Worm (Caenorhabditis elegans) whole organism, young adult: ENCODE results near the gene C14B1.12.
A peak's percentile ranks its signal among the peaks of the same experiment; 100 is the strongest.

Experiments
- B0336.3 ChIP-seq: fragments of 200-800 bp; sonication (Bioruptor generic); IDR thresholded peaks from 2 replicates; pipeline ENCODE4 v1.3.6; 2022; ENCODE audit warnings: missing genetic modification characterization, missing compliant biosample characterization
- D2030.7 ChIP-seq: fragments of 200-800 bp; sonication (Bioruptor generic); IDR thresholded peaks from 2 replicates; pipeline ENCODE4 v1.3.6; 2022; ENCODE audit warnings: missing genetic modification reagents, missing genetic modification characterization, missing compliant biosample characterization
- F10E7.11 ChIP-seq: sonication (generic microtip); optimal IDR thresholded peaks from 2 replicates; lab custom pipeline; 2017; ENCODE audit warnings: mild to moderate bottlenecking, missing genetic modification characterization, moderate library complexity, missing compliant biosample characterization
- F49E8.2 ChIP-seq: sonication (generic microtip); optimal IDR thresholded peaks from 3 replicates; lab custom pipeline; 2017; ENCODE audit warnings: missing genetic modification characterization, mild to moderate bottlenecking, missing compliant biosample characterization, antibody characterized with exemption, moderate library complexity; ENCODE audit not compliant: insufficient read depth
- F52B5.7 ChIP-seq: sonication (generic microtip); optimal IDR thresholded peaks from 2 replicates; lab custom pipeline; 2016; ENCODE audit warnings: mild to moderate bottlenecking, missing genetic modification characterization, missing compliant biosample characterization
- F57C9.4 ChIP-seq: sonication (generic microtip); optimal IDR thresholded peaks from 2 replicates; lab custom pipeline; 2017; ENCODE audit warnings: mild to moderate bottlenecking, missing genetic modification characterization, missing compliant biosample characterization
- K11D2.4 ChIP-seq: fragments of 200-800 bp; sonication (Bioruptor generic); IDR thresholded peaks from 2 replicates; pipeline ENCODE4 v1.3.6; 2022; ENCODE audit warnings: missing genetic modification reagents, missing genetic modification characterization, missing compliant biosample characterization
- T26A5.8 ChIP-seq: sonication (generic microtip); optimal IDR thresholded peaks from 2 replicates; lab custom pipeline; 2016; ENCODE audit warnings: missing genetic modification characterization, missing compliant biosample characterization
- Y53G8AR.9 ChIP-seq: fragments of 200-800 bp; sonication (Bioruptor generic); conservative IDR thresholded peaks from 2 replicates; pipeline ENCODE4 v1.3.6; 2022; ENCODE audit warnings: missing genetic modification reagents, missing genetic modification characterization, missing compliant biosample characterization
- Y67H2A.10 ChIP-seq: fragments of 200-800 bp; sonication (Bioruptor generic); conservative IDR thresholded peaks from 2 replicates; pipeline ENCODE4 v1.3.6; 2022; ENCODE audit warnings: missing genetic modification reagents, missing genetic modification characterization, missing compliant biosample characterization
- Y79H2A.3 ChIP-seq: fragments of 200-800 bp; sonication (Bioruptor generic); conservative IDR thresholded peaks from 2 replicates; pipeline ENCODE4 v1.3.6; 2022; ENCODE audit warnings: missing genetic modification reagents, missing genetic modification characterization, missing compliant biosample characterization
- akir-1 ChIP-seq: fragments of 200-800 bp; sonication (Bioruptor generic); optimal IDR thresholded peaks from 2 replicates; lab custom pipeline; 2018; ENCODE audit warnings: mild to moderate bottlenecking, missing genetic modification characterization, moderate library complexity, missing compliant biosample characterization
- ama-1 ChIP-seq, 3 experiments: fragments of 150-350 bp in 1 of 3; sonication (generic microtip) in 2 of 3; optimal IDR thresholded peaks; 2 replicates each; lab custom pipeline; 2014 to 2018; ENCODE audit warnings: missing biosample characterization in 2 of 3, missing genetic modification characterization in 2 of 3, missing genetic modification reagents in 2 of 3
- aptf-3 ChIP-seq: fragments of 200-800 bp; sonication (Bioruptor generic); IDR thresholded peaks from 2 replicates; pipeline ENCODE4 v1.3.6; 2022; ENCODE audit warnings: missing genetic modification characterization, missing compliant biosample characterization
- atf-7 ChIP-seq: sonication (generic microtip); optimal IDR thresholded peaks from 2 replicates; lab custom pipeline; 2017; ENCODE audit warnings: mild to moderate bottlenecking, missing genetic modification characterization, missing compliant biosample characterization
- athp-1 ChIP-seq: sonication (generic microtip); optimal IDR thresholded peaks from 2 replicates; lab custom pipeline; 2017; ENCODE audit warnings: mild to moderate bottlenecking, missing genetic modification characterization, missing compliant biosample characterization
- attf-3 ChIP-seq: fragments of 200-800 bp; sonication (Bioruptor generic); conservative IDR thresholded peaks from 2 replicates; pipeline ENCODE4 v1.3.6; 2022; ENCODE audit warnings: missing genetic modification reagents, missing genetic modification characterization, missing compliant biosample characterization
- bed-1 ChIP-seq: fragments of 200-800 bp; sonication (Bioruptor generic); IDR thresholded peaks from 2 replicates; pipeline ENCODE4 v1.3.6; 2022; ENCODE audit warnings: missing genetic modification reagents, missing genetic modification characterization, missing compliant biosample characterization
- bed-2 ChIP-seq: fragments of 200-800 bp; sonication (Bioruptor generic); IDR thresholded peaks from 2 replicates; pipeline ENCODE4 v1.3.6; 2022; ENCODE audit warnings: missing genetic modification reagents, missing genetic modification characterization, missing compliant biosample characterization
- cebp-1 ChIP-seq, 2 experiments: fragments of 200-800 bp in 1 of 2; sonication (Bioruptor generic) in 1 of 2; sonication (generic microtip) in 1 of 2; IDR thresholded peaks in 1 of 2; optimal IDR thresholded peaks in 1 of 2; 2 replicates each; pipeline versions ENCODE4 v1.3.6 to Lab custom; 2017 to 2022; ENCODE audit warnings: missing compliant biosample characterization in 2 of 2, missing genetic modification characterization in 2 of 2, mild to moderate bottlenecking in 1 of 2, missing genetic modification reagents in 1 of 2, moderate library complexity in 1 of 2
- cebp-2 ChIP-seq: fragments of 200-800 bp; sonication (Bioruptor generic); IDR thresholded peaks from 2 replicates; pipeline ENCODE4 v1.3.6; 2022; ENCODE audit warnings: missing genetic modification characterization, missing compliant biosample characterization
- ceh-100 ChIP-seq: fragments of 200-800 bp; sonication (Bioruptor generic); IDR thresholded peaks from 2 replicates; pipeline ENCODE4 v1.3.6; 2022; ENCODE audit warnings: missing genetic modification reagents, missing genetic modification characterization, missing compliant biosample characterization
- ceh-58 ChIP-seq: fragments of 200-800 bp; sonication (Bioruptor generic); IDR thresholded peaks from 2 replicates; pipeline ENCODE4 v1.3.6; 2022; ENCODE audit warnings: missing genetic modification characterization, missing compliant biosample characterization
- ceh-79 ChIP-seq: sonication (generic microtip); optimal IDR thresholded peaks from 2 replicates; lab custom pipeline; 2017; ENCODE audit warnings: mild to moderate bottlenecking, missing genetic modification characterization, missing compliant biosample characterization
- die-1 ChIP-seq: sonication (generic microtip); optimal IDR thresholded peaks from 2 replicates; lab custom pipeline; 2016; ENCODE audit warnings: missing genotype, mild to moderate bottlenecking, missing genetic modification characterization, missing compliant biosample characterization
- dpl-1 ChIP-seq: fragments of 150-350 bp; optimal IDR thresholded peaks from 2 replicates; lab custom pipeline; 2014; ENCODE audit warnings: missing biosample characterization, missing genetic modification reagents, missing genetic modification characterization
- egl-18 ChIP-seq: fragments of 200-800 bp; sonication (Bioruptor generic); IDR thresholded peaks from 2 replicates; pipeline ENCODE4 v1.3.6; 2022; ENCODE audit warnings: missing genetic modification reagents, missing genetic modification characterization, missing compliant biosample characterization
- ekl-4 ChIP-seq: fragments of 200-800 bp; sonication (Bioruptor generic); IDR thresholded peaks from 2 replicates; pipeline ENCODE4 v1.3.6; 2022; ENCODE audit warnings: missing genetic modification reagents, missing genetic modification characterization, missing compliant biosample characterization
- fkh-3 ChIP-seq: sonication (generic microtip); optimal IDR thresholded peaks from 2 replicates; lab custom pipeline; 2016; ENCODE audit warnings: mild to moderate bottlenecking, missing genetic modification characterization, missing compliant biosample characterization
- hmg-1.2 ChIP-seq: fragments of 200-800 bp; sonication (Bioruptor generic); IDR thresholded peaks from 2 replicates; pipeline ENCODE4 v1.3.6; 2022; ENCODE audit warnings: missing genetic modification reagents, missing genetic modification characterization, missing compliant biosample characterization
- hrde-1 ChIP-seq: sonication (generic microtip); optimal IDR thresholded peaks from 2 replicates; lab custom pipeline; 2016; ENCODE audit warnings: missing genetic modification characterization, mild to moderate bottlenecking, missing compliant biosample characterization, moderate library complexity, missing genotype, missing genetic modification reagents, borderline replicate concordance
- lin-26 ChIP-seq: fragments of 200-800 bp; sonication (Bioruptor generic); IDR thresholded peaks from 2 replicates; pipeline ENCODE4 v1.3.6; 2022; ENCODE audit warnings: missing genetic modification reagents, missing genetic modification characterization, missing compliant biosample characterization
- lin-35 ChIP-seq, 3 experiments: fragments of 150-350 bp in 2 of 3; sonication (generic microtip) in 1 of 3; optimal IDR thresholded peaks; 2 replicates each; lab custom pipeline; 2014 to 2018; ENCODE audit warnings: missing biosample characterization in 3 of 3, missing genetic modification characterization in 3 of 3, missing genetic modification reagents in 3 of 3
- mes-4 ChIP-seq: sonication (generic microtip); optimal IDR thresholded peaks from 2 replicates; lab custom pipeline; 2016; ENCODE audit warnings: missing genotype, missing genetic modification characterization, missing compliant biosample characterization
- mxl-1 ChIP-seq: sonication (generic microtip); optimal IDR thresholded peaks from 2 replicates; lab custom pipeline; 2016; ENCODE audit warnings: missing genetic modification characterization, missing compliant biosample characterization
- nfya-1 ChIP-seq: sonication (generic microtip); optimal IDR thresholded peaks from 2 replicates; lab custom pipeline; 2017; ENCODE audit warnings: antibody characterized with exemption, missing compliant biosample characterization, missing genetic modification characterization, borderline replicate concordance; ENCODE audit not compliant: insufficient read depth
- nhr-120 ChIP-seq: fragments of 200-800 bp; sonication (Bioruptor generic); IDR thresholded peaks from 2 replicates; pipeline ENCODE4 v1.3.6; 2022; ENCODE audit warnings: missing genetic modification characterization, missing compliant biosample characterization
- rcor-1 ChIP-seq: fragments of 200-800 bp; sonication (Bioruptor generic); IDR thresholded peaks from 2 replicates; pipeline ENCODE4 v1.3.6; 2022; ENCODE audit warnings: missing genetic modification reagents, missing genetic modification characterization, missing compliant biosample characterization
- rpc-1 ChIP-seq, 2 experiments: fragments of 150-350 bp in 1 of 2; sonication (generic microtip) in 1 of 2; optimal IDR thresholded peaks; 2 replicates each; lab custom pipeline; 2014 to 2018; ENCODE audit warnings: missing biosample characterization in 1 of 2, missing genetic modification characterization in 1 of 2, missing genetic modification reagents in 1 of 2, missing genotype in 1 of 2
- sea-2 ChIP-seq: fragments of 200-800 bp; sonication (Bioruptor generic); IDR thresholded peaks from 2 replicates; pipeline ENCODE4 v1.3.6; 2022; ENCODE audit warnings: missing genetic modification characterization, missing compliant biosample characterization
- snpc-1.3 ChIP-seq: sonication (generic microtip); optimal IDR thresholded peaks from 2 replicates; lab custom pipeline; 2017; ENCODE audit warnings: missing genetic modification characterization, mild to moderate bottlenecking, missing compliant biosample characterization, antibody characterized with exemption, moderate library complexity, missing genotype, missing genetic modification reagents; ENCODE audit not compliant: insufficient read depth
- tbx-9 ChIP-seq: sonication (generic microtip); optimal IDR thresholded peaks from 2 replicates; lab custom pipeline; 2016; ENCODE audit warnings: borderline replicate concordance, missing genetic modification characterization, inconsistent platforms, missing compliant biosample characterization
- tlf-1 ChIP-seq: fragments of 200-800 bp; sonication (Bioruptor generic); optimal IDR thresholded peaks from 2 replicates; lab custom pipeline; 2018; ENCODE audit warnings: mild to moderate bottlenecking, missing genetic modification characterization, missing compliant biosample characterization
- zfh-2 ChIP-seq: fragments of 200-800 bp; sonication (Bioruptor generic); conservative IDR thresholded peaks from 2 replicates; pipeline ENCODE4 v1.3.6; 2022; ENCODE audit warnings: missing genetic modification reagents, missing genetic modification characterization, missing compliant biosample characterization
- zim-3 ChIP-seq: sonication (generic microtip); optimal IDR thresholded peaks from 2 replicates; lab custom pipeline; 2017; ENCODE audit warnings: mild to moderate bottlenecking, missing genetic modification characterization, moderate library complexity, missing compliant biosample characterization
- ztf-22 ChIP-seq: fragments of 200-800 bp; sonication (Bioruptor generic); optimal IDR thresholded peaks from 2 replicates; lab custom pipeline; 2018; ENCODE audit warnings: mild to moderate bottlenecking, missing genetic modification characterization, moderate library complexity, missing compliant biosample characterization
- ztf-28 ChIP-seq: fragments of 200-800 bp; sonication (Bioruptor generic); IDR thresholded peaks from 2 replicates; pipeline ENCODE4 v1.3.6; 2022; ENCODE audit warnings: missing genetic modification reagents, missing genetic modification characterization, missing compliant biosample characterization
- ztf-6 ChIP-seq: fragments of 200-800 bp; sonication (Bioruptor generic); IDR thresholded peaks from 2 replicates; pipeline ENCODE4 v1.3.6; 2022; ENCODE audit warnings: missing genetic modification reagents, missing genetic modification characterization, missing compliant biosample characterization

C14B1.12 gene

DNA sequence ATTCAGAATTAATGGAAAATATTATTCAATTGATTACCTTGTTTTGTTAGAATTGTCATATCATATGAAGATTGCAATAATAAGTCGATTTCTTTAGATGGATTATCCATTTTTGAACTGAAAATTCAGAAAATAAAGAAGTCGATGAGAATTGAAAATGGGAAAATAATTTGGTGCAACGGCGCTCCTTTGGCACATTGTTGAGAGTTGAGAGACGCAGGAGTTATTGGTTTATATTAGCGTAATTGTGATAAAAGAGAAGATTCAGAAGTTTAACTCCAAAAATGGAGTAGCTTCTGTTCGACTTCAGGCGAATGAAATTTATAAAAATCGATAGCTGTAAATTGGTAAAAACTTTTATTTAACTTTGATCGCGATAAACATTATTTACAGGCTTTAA, 5.2 kb downstream of the C14B1.12 start, which contains the start of gene C14B1.8 (continued):
- TF ChIP-seq zim-3 (tag; lab: Kevin White, UChicago) (no peak), rcor-1 (GFP tag; lab: Robert Waterston, UW) (no peak), F10E7.11 (no peak), tbx-9 (tag; lab: Kevin White, UChicago) (no peak), F49E8.2 (peak; percentile 12), hrde-1 (peak; percentile 23), ama-1 (optimal IDR thresholded peaks at IDR 0.05; lab: Kevin White, UChicago) (no peak), ama-1 (GFP tag; optimal IDR thresholded peaks at IDR 0.05; lab: Kevin White, UChicago) (peak in 1 of 2 experiments; percentile 19), ekl-4 (GFP tag; lab: Robert Waterston, UW) (0 out of 2 replicates have a peak, but pooled peaks have one; percentile 23), bed-2 (no peak), B0336.3 (peak; percentile 18; the same call in 1 of the 2 replicates), dpl-1 (GFP tag; lab: Kevin White, UChicago) (no peak), fkh-3 (tag; lab: Kevin White, UChicago) (no peak), cebp-1 (GFP tag; IDR thresholded peaks at IDR 0.05; lab: Robert Waterston, UW) (no peak), cebp-1 (tag; optimal IDR thresholded peaks at IDR 0.05; lab: Kevin White, UChicago) (no peak), lin-26 (GFP tag; lab: Robert Waterston, UW) (no peak), Y79H2A.3 (GFP tag; lab: Robert Waterston, UW) (no peak), D2030.7 (GFP tag; lab: Robert Waterston, UW) (no peak; the same call in 1 of the 2 replicates), tlf-1 (no peak), atf-7 (tag; lab: Kevin White, UChicago) (no peak), snpc-1.3 (tag; lab: Kevin White, UChicago) (peak; percentile 27), sea-2 (no peak), ztf-22 (GFP tag; lab: Kevin White, UChicago) (no peak), nhr-120 (no peak), F57C9.4 (tag; lab: Kevin White, UChicago) (no peak), mes-4 (no peak), attf-3 (no peak), ztf-28 (GFP tag; lab: Robert Waterston, UW) (no peak), bed-1 (no peak), die-1 (tag; lab: Kevin White, UChicago) (no peak), rpc-1 (optimal IDR thresholded peaks at IDR 0.05; lab: Kevin White, UChicago) (no peak), rpc-1 (tag; optimal IDR thresholded peaks at IDR 0.05; lab: Kevin White, UChicago) (no peak), athp-1 (tag; lab: Kevin White, UChicago) (peak; percentile 17), ceh-79 (tag; lab: Kevin White, UChicago) (no peak), cebp-2 (GFP tag; lab: Robert Waterston, UW) (no peak), akir-1 (GFP tag; lab: Kevin White, UChicago) (no peak), ztf-6 (GFP tag; lab: Robert Waterston, UW) (no peak), lin-35 (GFP tag; optimal IDR thresholded peaks at IDR 0.05; lab: Kevin White, UChicago) (no peak), egl-18 (GFP tag; lab: Robert Waterston, UW) (no peak), mxl-1 (tag; lab: Kevin White, UChicago) (no peak), K11D2.4 (GFP tag; lab: Robert Waterston, UW) (no peak), F52B5.7 (tag; lab: Kevin White, UChicago) (no peak), ceh-100 (GFP tag; lab: Robert Waterston, UW) (0 out of 2 replicates have a peak, but pooled peaks have one; percentile 29), nfya-1 (tag; lab: Kevin White, UChicago) (no peak), zfh-2 (no peak), ceh-58 (no peak), Y67H2A.10 (GFP tag; lab: Robert Waterston, UW) (no peak), hmg-1.2 (GFP tag; lab: Robert Waterston, UW) (no peak), Y53G8AR.9 (no peak; the same call in 1 of the 2 replicates), T26A5.8 (no peak), aptf-3 (GFP tag; lab: Robert Waterston, UW) (no peak)
